Worm (Caenorhabditis elegans): ENCODE data around the gene K08C7.7.

The K08C7.7 gene

ce11 chrIV:10656770-10657323 is 7.4 kb upstream of the K08C7.7 start, which contains the start of gene K08C7.1:
K08C7.1 (plus strand) TSS chrIV:10656812.
- TF ChIP-seq ref-1 (GFP tag; conservative IDR thresholded peaks at IDR 0.05), result no peak
- TF ChIP-seq T22C8.4 (GFP tag; IDR thresholded peaks at IDR 0.05), result no peak
- TF ChIP-seq ztf-29 (GFP tag; IDR thresholded peaks at IDR 0.05), result no peak
- TF ChIP-seq flt-1 (GFP tag; IDR thresholded peaks at IDR 0.05), result no peak
- TF ChIP-seq ztf-23 (GFP tag; IDR thresholded peaks at IDR 0.05), result no peak
- TF ChIP-seq med-1 (GFP tag; optimal IDR thresholded peaks at IDR 0.05; ENCODE audit: insufficient read depth), result no peak
- no peak for TF ChIP-seq cog-1 (tag; optimal IDR thresholded peaks at IDR 0.05)

ce11 chrIV:10658366-10658765 is 5.9 kb upstream of the K08C7.7 start:
- TF ChIP-seq ztf-23 (GFP tag; IDR thresholded peaks at IDR 0.05), result peak; percentile 60; the same call in 1 of the 2 replicates
- TF ChIP-seq tab-1 (GFP tag; IDR thresholded peaks at IDR 0.05), result peak; percentile 77
- 0 out of 2 replicates have a peak, but pooled peaks have one; percentile 16 for TF ChIP-seq ztf-29 (GFP tag; IDR thresholded peaks at IDR 0.05)

- TF ChIP-seq cog-1 (tag; optimal IDR thresholded peaks at IDR 0.05) (no peak), tab-1 (GFP tag; IDR thresholded peaks at IDR 0.05) (no peak), med-1 (GFP tag; optimal IDR thresholded peaks at IDR 0.05; ENCODE audit: insufficient read depth) (no peak), T22C8.4 (GFP tag; IDR thresholded peaks at IDR 0.05) (no peak), flt-1 (GFP tag; IDR thresholded peaks at IDR 0.05) (no peak), ztf-29 (GFP tag; IDR thresholded peaks at IDR 0.05) (no peak), klf-2 (GFP tag; conservative IDR thresholded peaks at IDR 0.05) (no peak), ztf-23 (GFP tag; IDR thresholded peaks at IDR 0.05) (no peak), ref-1 (GFP tag; conservative IDR thresholded peaks at IDR 0.05) (no peak)
Measured at ce11 chrIV:10661072-10661471, 3.2 kb upstream of the K08C7.7 start.

ce11 chrIV:10661760-10662159 is 2.5 kb upstream of the K08C7.7 start, which contains the start of gene fmo-1:
fmo-1 (plus strand) TSS chrIV:10661857.
- TF ChIP-seq ref-1 (GFP tag; conservative IDR thresholded peaks at IDR 0.05) (no peak), T22C8.4 (GFP tag; IDR thresholded peaks at IDR 0.05) (no peak), med-1 (GFP tag; optimal IDR thresholded peaks at IDR 0.05; ENCODE audit: insufficient read depth) (no peak), flt-1 (GFP tag; IDR thresholded peaks at IDR 0.05) (no peak), tab-1 (GFP tag; IDR thresholded peaks at IDR 0.05) (no peak), ztf-23 (GFP tag; IDR thresholded peaks at IDR 0.05) (no peak), ztf-29 (GFP tag; IDR thresholded peaks at IDR 0.05) (no peak), cog-1 (tag; optimal IDR thresholded peaks at IDR 0.05) (no peak), klf-2 (GFP tag; conservative IDR thresholded peaks at IDR 0.05) (no peak)

DNA sequence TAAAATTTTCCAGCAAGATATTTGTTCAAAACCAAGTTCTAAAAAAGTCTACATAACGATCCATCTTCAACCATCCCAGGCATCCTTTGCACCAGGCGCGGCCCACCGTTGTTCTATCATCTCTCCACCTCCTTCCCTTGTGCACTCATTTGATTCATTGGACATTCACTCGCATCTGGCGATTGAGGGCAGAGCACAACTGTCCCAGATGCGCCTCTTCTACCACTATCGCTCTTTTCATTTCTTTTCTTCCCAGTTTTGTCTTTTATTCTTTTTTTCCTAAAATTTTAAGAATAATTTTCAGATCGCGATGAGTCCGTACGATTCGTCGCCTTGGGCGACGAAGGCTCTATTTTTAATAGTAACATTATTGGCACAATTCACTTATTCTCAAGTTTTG is 2.3 kb downstream of the K08C7.7 start, which contains the start of gene epi-1:
Gene epi-1, plus strand, starts transcription at position 301 of the 400 bp plus-strand sequence.
- no peak for TF ChIP-seq tab-1 (GFP tag; IDR thresholded peaks at IDR 0.05)
- no peak for TF ChIP-seq cog-1 (tag; optimal IDR thresholded peaks at IDR 0.05)
- no peak for TF ChIP-seq ref-1 (GFP tag; conservative IDR thresholded peaks at IDR 0.05)
- TF ChIP-seq ztf-23 (GFP tag; IDR thresholded peaks at IDR 0.05), result no peak
- no peak for TF ChIP-seq ztf-29 (GFP tag; IDR thresholded peaks at IDR 0.05)
- no peak for TF ChIP-seq med-1 (GFP tag; optimal IDR thresholded peaks at IDR 0.05; ENCODE audit: insufficient read depth)
- TF ChIP-seq T22C8.4 (GFP tag; IDR thresholded peaks at IDR 0.05), result no peak
- no peak for TF ChIP-seq klf-2 (GFP tag; conservative IDR thresholded peaks at IDR 0.05)
- TF ChIP-seq flt-1 (GFP tag; IDR thresholded peaks at IDR 0.05), result no peak

DNA sequence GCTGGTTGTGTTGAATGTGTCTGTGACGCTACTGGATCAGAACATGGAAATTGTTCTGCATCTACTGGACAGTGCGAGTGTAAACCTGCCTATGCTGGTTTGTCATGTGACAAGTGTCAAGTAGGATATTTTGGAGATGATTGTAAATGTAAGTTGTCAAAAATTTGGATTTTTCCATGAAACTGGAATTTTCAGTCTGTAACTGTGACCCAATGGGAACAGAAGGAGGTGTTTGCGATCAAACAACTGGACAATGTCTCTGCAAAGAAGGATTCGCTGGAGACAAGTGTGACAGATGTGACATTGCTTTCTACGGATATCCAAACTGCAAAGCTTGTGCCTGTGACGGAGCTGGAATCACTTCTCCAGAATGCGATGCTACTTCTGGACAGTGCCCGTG is 4.3 kb downstream of the K08C7.7 start:
- TF ChIP-seq tab-1 (GFP tag; IDR thresholded peaks at IDR 0.05) (no peak), cog-1 (tag; optimal IDR thresholded peaks at IDR 0.05) (no peak), ztf-23 (GFP tag; IDR thresholded peaks at IDR 0.05) (no peak), ref-1 (GFP tag; conservative IDR thresholded peaks at IDR 0.05) (no peak), ztf-29 (GFP tag; IDR thresholded peaks at IDR 0.05) (no peak), klf-2 (GFP tag; conservative IDR thresholded peaks at IDR 0.05) (no peak), T22C8.4 (GFP tag; IDR thresholded peaks at IDR 0.05) (no peak), med-1 (GFP tag; optimal IDR thresholded peaks at IDR 0.05; ENCODE audit: insufficient read depth) (no peak), flt-1 (GFP tag; IDR thresholded peaks at IDR 0.05) (no peak)

DNA sequence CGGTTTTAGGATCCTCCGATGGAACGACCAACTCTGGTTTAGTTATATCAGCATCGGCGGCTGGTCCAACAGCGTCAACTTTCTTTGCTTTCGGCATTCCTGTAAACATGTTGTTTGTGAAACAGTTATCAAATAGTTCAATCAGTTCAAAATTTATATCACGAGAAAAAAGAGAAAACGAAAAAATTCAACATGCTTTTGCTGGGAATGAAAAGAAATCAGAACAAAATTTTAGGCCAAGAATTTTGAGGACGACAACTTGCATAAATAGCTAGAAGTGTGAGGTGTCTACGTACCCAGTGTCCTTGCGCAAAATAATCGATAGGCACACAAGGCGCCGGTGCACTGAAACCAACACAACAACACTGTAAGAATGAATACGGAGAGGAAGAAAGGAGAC is 16.1 kb downstream of the K08C7.7 start, which contains the start of gene K08C7.4:
Gene K08C7.4, minus strand, starts transcription at position 101 of the 400 bp plus-strand sequence.
- TF ChIP-seq klf-2 (GFP tag; conservative IDR thresholded peaks at IDR 0.05) (no peak), flt-1 (GFP tag; IDR thresholded peaks at IDR 0.05) (no peak), ztf-23 (GFP tag; IDR thresholded peaks at IDR 0.05) (no peak), ref-1 (GFP tag; conservative IDR thresholded peaks at IDR 0.05) (no peak), tab-1 (GFP tag; IDR thresholded peaks at IDR 0.05) (no peak), ztf-29 (GFP tag; IDR thresholded peaks at IDR 0.05) (no peak), cog-1 (tag; optimal IDR thresholded peaks at IDR 0.05) (no peak), T22C8.4 (GFP tag; IDR thresholded peaks at IDR 0.05) (no peak), med-1 (GFP tag; optimal IDR thresholded peaks at IDR 0.05; ENCODE audit: insufficient read depth) (no peak)

- no peak for TF ChIP-seq cog-1 (tag; optimal IDR thresholded peaks at IDR 0.05)
- no peak for TF ChIP-seq ztf-29 (GFP tag; IDR thresholded peaks at IDR 0.05)
- TF ChIP-seq ztf-23 (GFP tag; IDR thresholded peaks at IDR 0.05), result no peak
- no peak for TF ChIP-seq flt-1 (GFP tag; IDR thresholded peaks at IDR 0.05)
- TF ChIP-seq ref-1 (GFP tag; conservative IDR thresholded peaks at IDR 0.05), result no peak
- TF ChIP-seq T22C8.4 (GFP tag; IDR thresholded peaks at IDR 0.05), result no peak
- TF ChIP-seq klf-2 (GFP tag; conservative IDR thresholded peaks at IDR 0.05), result no peak
- no peak for TF ChIP-seq med-1 (GFP tag; optimal IDR thresholded peaks at IDR 0.05; ENCODE audit: insufficient read depth)
- no peak for TF ChIP-seq tab-1 (GFP tag; IDR thresholded peaks at IDR 0.05)
Measured at ce11 chrIV:10682155-10682749, 18.0 kb downstream of the K08C7.7 start, which contains the start of gene fmo-2. fmo-2 (plus strand) TSS chrIV:10682524.

- no peak for TF ChIP-seq tab-1 (GFP tag; IDR thresholded peaks at IDR 0.05)
- no peak for TF ChIP-seq ztf-29 (GFP tag; IDR thresholded peaks at IDR 0.05)
- TF ChIP-seq cog-1 (tag; optimal IDR thresholded peaks at IDR 0.05), result no peak
- no peak for TF ChIP-seq flt-1 (GFP tag; IDR thresholded peaks at IDR 0.05)
- no peak for TF ChIP-seq ztf-23 (GFP tag; IDR thresholded peaks at IDR 0.05)
- no peak for TF ChIP-seq T22C8.4 (GFP tag; IDR thresholded peaks at IDR 0.05)
- no peak for TF ChIP-seq ref-1 (GFP tag; conservative IDR thresholded peaks at IDR 0.05)
- TF ChIP-seq med-1 (GFP tag; optimal IDR thresholded peaks at IDR 0.05; ENCODE audit: insufficient read depth), result no peak
- TF ChIP-seq klf-2 (GFP tag; conservative IDR thresholded peaks at IDR 0.05), result no peak
Measured at ce11 chrIV:10685758-10686157, 21.5 kb downstream of the K08C7.7 start, which contains the start of the genes K08C7.6 and R102.1. K08C7.6 (minus strand) TSS chrIV:10685858. R102.1 (plus strand) TSS chrIV:10686048.
